Worm (Caenorhabditis elegans) whole organism, mixed stage, embryonic: Measurements from ENCODE around the gene F01D5.10.

ENCODE experiments used
- ceh-83 ChIP-seq: fragments of 200-800 bp; sonication (Bioruptor generic); optimal IDR thresholded peaks from 2 replicates; lab custom pipeline; 2018; ENCODE audit warnings: mild to moderate bottlenecking, missing genetic modification characterization, missing compliant biosample characterization
- drap-1 ChIP-seq: fragments of 200-800 bp; sonication (Bioruptor generic); optimal IDR thresholded peaks from 3 replicates; lab custom pipeline; 2018; ENCODE audit warnings: mild to moderate bottlenecking, missing genetic modification characterization, missing compliant biosample characterization
- nhr-12 ChIP-seq: fragments of 150-350 bp; optimal IDR thresholded peaks from 2 replicates; lab custom pipeline; 2014; ENCODE audit warnings: missing biosample characterization, missing genetic modification characterization
- nhr-76 ChIP-seq: sonication (generic microtip); optimal IDR thresholded peaks from 2 replicates; lab custom pipeline; 2017; ENCODE audit warnings: missing biosample characterization, missing genetic modification characterization
- pha-4 ChIP-seq: fragments of 150-350 bp; optimal IDR thresholded peaks from 2 replicates; lab custom pipeline; 2018; ENCODE audit warnings: missing biosample characterization, missing genetic modification reagents, missing genetic modification characterization
- sem-2 ChIP-seq: fragments of 200-800 bp; sonication (Bioruptor generic); optimal IDR thresholded peaks from 2 replicates; lab custom pipeline; 2018; ENCODE audit warnings: mild to moderate bottlenecking, missing genetic modification characterization, missing compliant biosample characterization
- unc-120 ChIP-seq: sonication (generic microtip); optimal IDR thresholded peaks from 2 replicates; lab custom pipeline; 2017; ENCODE audit warnings: missing genetic modification characterization, missing compliant biosample characterization; ENCODE audit not compliant: poor library complexity, severe bottlenecking

DNA sequence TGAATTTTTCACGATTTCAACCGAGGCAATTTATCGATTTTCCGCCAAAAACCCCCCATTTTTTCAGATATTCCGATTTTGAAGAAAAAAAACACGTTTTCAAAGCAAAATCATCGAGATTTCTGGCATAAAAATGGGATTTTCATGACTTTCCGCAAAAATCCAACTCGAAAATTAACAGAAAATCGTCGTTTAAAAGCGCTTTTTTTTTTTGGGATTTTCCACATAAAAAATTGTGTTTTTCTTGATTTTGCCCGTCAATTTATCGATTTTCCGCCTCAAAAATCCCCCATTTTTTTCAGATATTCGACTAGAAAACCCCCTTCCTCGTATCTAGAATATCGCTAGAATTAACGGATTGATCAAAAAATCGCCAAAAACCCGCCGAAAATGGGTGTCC, 47.5 kb upstream of the F01D5.10 start, which contains the start of gene xrn-1:
- TF ChIP-seq nhr-12 (tag; lab: Kevin White, UChicago) (no peak), sem-2 (no peak), unc-120 (tag; lab: Kevin White, UChicago) (no peak), drap-1 (GFP tag; lab: Kevin White, UChicago) (no peak), nhr-76 (tag; lab: Kevin White, UChicago) (no peak), ceh-83 (no peak), pha-4 (tag; lab: Kevin White, UChicago) (no peak)
